Worm (Caenorhabditis elegans) whole organism, early embryonic: ENCODE data around the gene C01G10.6.

Source experiments
- F13C5.2 ChIP-seq: sonication (generic microtip); optimal IDR thresholded peaks from 2 replicates; lab custom pipeline; 2017; ENCODE audit warnings: mild to moderate bottlenecking, missing genetic modification characterization, inconsistent platforms, missing compliant biosample characterization
- ama-1 ChIP-seq: fragments of 150-350 bp; optimal IDR thresholded peaks from 2 replicates; lab custom pipeline; 2014
- ets-7 ChIP-seq: sonication (generic microtip); optimal IDR thresholded peaks from 2 replicates; lab custom pipeline; 2016; ENCODE audit warnings: missing genotype, missing genetic modification characterization, missing compliant biosample characterization
- flt-1 ChIP-seq: fragments of 200-800 bp; sonication (Bioruptor generic); IDR thresholded peaks from 2 replicates; pipeline ENCODE4 v1.3.6; 2022; ENCODE audit warnings: missing genetic modification characterization, missing compliant biosample characterization
- hmg-4 ChIP-seq: fragments of 200-800 bp; sonication (Bioruptor generic); optimal IDR thresholded peaks from 2 replicates; lab custom pipeline; 2018; ENCODE audit warnings: mild to moderate bottlenecking, missing genetic modification characterization, missing compliant biosample characterization
- sea-1 ChIP-seq: fragments of 200-800 bp; sonication (Bioruptor generic); conservative IDR thresholded peaks from 2 replicates; pipeline ENCODE4 v1.3.6; 2022; ENCODE audit warnings: missing genetic modification characterization, missing compliant biosample characterization

ce11 chrV:15063987-15064386 lies 23.5 kb upstream of the C01G10.6 start, which contains the start of gene rap-2:
- TF ChIP-seq sea-1: no peak
- no peak for TF ChIP-seq hmg-4 (GFP tag; lab: Kevin White, UChicago)
- TF ChIP-seq ets-7 (tag; lab: Kevin White, UChicago): no peak
- no peak for TF ChIP-seq flt-1 (GFP tag; lab: Robert Waterston, UW)
- no peak for TF ChIP-seq F13C5.2 (tag; lab: Kevin White, UChicago)
- no peak for TF ChIP-seq ama-1 (lab: Kevin White, UChicago)
